Fruit fly (Drosophila melanogaster) whole organism, adult: ENCODE results near the gene CG44001.

ENCODE experiments used
- CG12768 ChIP-seq: fragments of 200-800 bp; sonication (Bioruptor generic); optimal IDR thresholded peaks from 2 replicates; lab custom pipeline; 2017; ENCODE audit warnings: missing biosample characterization, missing genetic modification characterization, mild to moderate bottlenecking, moderate library complexity, missing genetic modification reagents
- CG14711 ChIP-seq: fragments of 200-800 bp; sonication (Bioruptor generic); optimal IDR thresholded peaks from 2 replicates; lab custom pipeline; 2018; ENCODE audit warnings: missing biosample characterization, mild to moderate bottlenecking, missing genetic modification characterization, moderate library complexity
- CG7045 ChIP-seq: fragments of 200-800 bp; sonication (Bioruptor generic); optimal IDR thresholded peaks from 2 replicates; lab custom pipeline; 2017; ENCODE audit warnings: missing biosample characterization, mild to moderate bottlenecking, missing genetic modification characterization
- CG7101 ChIP-seq: fragments of 200-800 bp; sonication (Bioruptor generic); optimal IDR thresholded peaks from 2 replicates; lab custom pipeline; 2018; ENCODE audit warnings: missing biosample characterization, mild to moderate bottlenecking, missing genetic modification characterization, moderate library complexity
- Crg-1 ChIP-seq: fragments of 200-800 bp; sonication (Bioruptor generic); optimal IDR thresholded peaks from 2 replicates; lab custom pipeline; 2016; ENCODE audit warnings: missing biosample characterization, missing genetic modification characterization
- Mnt ChIP-seq: fragments of 200-800 bp; sonication (Bioruptor generic); optimal IDR thresholded peaks from 2 replicates; lab custom pipeline; 2016; ENCODE audit warnings: missing biosample characterization, mild to moderate bottlenecking, missing genetic modification characterization
- bab1 ChIP-seq: fragments of 200-800 bp; sonication (Bioruptor generic); optimal IDR thresholded peaks from 3 replicates; lab custom pipeline; 2019; ENCODE audit warnings: missing biosample characterization, mild to moderate bottlenecking, missing genetic modification characterization, moderate library complexity
- cic ChIP-seq: fragments of 200-800 bp; sonication (Bioruptor generic); optimal IDR thresholded peaks from 2 replicates; lab custom pipeline; 2017; ENCODE audit warnings: missing biosample characterization, mild to moderate bottlenecking, missing genetic modification characterization, moderate library complexity
- pad ChIP-seq: fragments of 200-800 bp; sonication (Bioruptor generic); optimal IDR thresholded peaks from 3 replicates; lab custom pipeline; 2017; ENCODE audit warnings: missing biosample characterization, missing genetic modification characterization, mild to moderate bottlenecking, moderate library complexity, missing genetic modification reagents
- tj ChIP-seq: fragments of 200-800 bp; sonication (Bioruptor generic); optimal IDR thresholded peaks from 3 replicates; lab custom pipeline; 2017; ENCODE audit warnings: missing biosample characterization, mild to moderate bottlenecking, missing genetic modification characterization, moderate library complexity
- toe ChIP-seq: fragments of 200-800 bp; sonication (Bioruptor generic); optimal IDR thresholded peaks from 2 replicates; lab custom pipeline; 2016; ENCODE audit warnings: missing biosample characterization, missing genetic modification characterization

DNA sequence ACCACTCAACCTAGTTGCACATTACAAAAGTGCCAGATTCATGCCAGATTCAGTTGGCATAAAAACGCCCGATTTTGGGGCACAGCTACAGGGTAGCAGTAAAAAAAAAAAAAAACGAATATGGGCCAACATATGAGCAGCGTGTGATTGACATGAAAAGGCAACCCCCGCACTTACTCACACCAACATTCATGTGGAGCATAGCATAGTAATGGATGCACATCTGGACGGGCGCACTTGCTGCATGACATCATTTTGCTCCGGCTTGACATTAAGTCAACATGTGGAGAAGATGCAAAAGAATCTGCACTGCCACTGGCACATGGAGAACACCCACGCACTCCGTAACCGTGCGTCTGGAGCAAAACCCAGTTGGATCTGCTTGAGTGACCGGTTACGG is 20.5 kb upstream of the CG44001 start:
- TF ChIP-seq pad (GFP tag; lab: Kevin White, UChicago) = no peak
- TF ChIP-seq cic (GFP tag; lab: Kevin White, UChicago) = no peak
- TF ChIP-seq bab1 (GFP tag; lab: Kevin White, UChicago) = no peak
- TF ChIP-seq tj (GFP tag; lab: Kevin White, UChicago) = no peak
- no peak for TF ChIP-seq CG12768 (GFP tag; lab: Kevin White, UChicago)
- no peak for TF ChIP-seq CG14711 (tag; lab: Kevin White, UChicago)
- TF ChIP-seq toe (GFP tag; lab: Kevin White, UChicago) = no peak
- TF ChIP-seq Mnt (GFP tag; lab: Kevin White, UChicago) = no peak
- no peak for TF ChIP-seq Crg-1 (GFP tag; lab: Kevin White, UChicago)
- no peak for TF ChIP-seq CG7101 (tag; lab: Kevin White, UChicago)
- TF ChIP-seq CG7045 (GFP tag; lab: Kevin White, UChicago) = no peak
